Fruit fly (Drosophila melanogaster) whole organism, prepupa: ENCODE measurements around the gene CG12012.

ENCODE experiments used
- Blimp-1 ChIP-seq: fragments of 200-800 bp; sonication (Bioruptor generic); optimal IDR thresholded peaks from 3 replicates; lab custom pipeline; 2017; ENCODE audit warnings: missing biosample characterization, missing genetic modification characterization, mild to moderate bottlenecking, moderate library complexity, missing genetic modification reagents
- CG11294 ChIP-seq: fragments of 200-800 bp; sonication (Bioruptor generic); IDR thresholded peaks from 2 replicates; pipeline ENCODE4 v1.3.6; 2022; ENCODE audit warnings: missing biosample characterization, missing genetic modification characterization
- CG11762 ChIP-seq: fragments of 200-800 bp; sonication (Bioruptor generic); optimal IDR thresholded peaks from 3 replicates; lab custom pipeline; 2016; ENCODE audit warnings: missing biosample characterization, missing genetic modification characterization; ENCODE audit not compliant: insufficient read depth
- CG11902 ChIP-seq: fragments of 200-800 bp; sonication (Bioruptor generic); optimal IDR thresholded peaks from 3 replicates; lab custom pipeline; 2016; ENCODE audit warnings: missing biosample characterization, missing genetic modification characterization
- CG16779 ChIP-seq: fragments of 200-800 bp; sonication (Bioruptor generic); optimal IDR thresholded peaks from 3 replicates; lab custom pipeline; 2017; ENCODE audit warnings: missing biosample characterization, mild to moderate bottlenecking, missing genetic modification characterization
- CG31627 ChIP-seq: fragments of 200-800 bp; sonication (Bioruptor generic); optimal IDR thresholded peaks from 3 replicates; lab custom pipeline; 2016; ENCODE audit warnings: missing biosample characterization, missing genetic modification characterization
- CG4318 ChIP-seq: fragments of 200-800 bp; sonication (Bioruptor generic); optimal IDR thresholded peaks from 3 replicates; lab custom pipeline; 2017; ENCODE audit warnings: missing biosample characterization, mild to moderate bottlenecking, missing genetic modification characterization
- CG6163 ChIP-seq: fragments of 200-800 bp; sonication (Bioruptor generic); IDR thresholded peaks from 3 replicates; pipeline ENCODE4 v1.3.6; 2022; ENCODE audit warnings: missing biosample characterization, missing genetic modification characterization
- CG6808 ChIP-seq: fragments of 200-800 bp; sonication (Bioruptor generic); optimal IDR thresholded peaks from 3 replicates; lab custom pipeline; 2017; ENCODE audit warnings: missing biosample characterization, missing genetic modification characterization, mild to moderate bottlenecking, moderate library complexity, missing genetic modification reagents
- CG6854 ChIP-seq: fragments of 200-800 bp; sonication (Bioruptor generic); optimal IDR thresholded peaks from 2 replicates; lab custom pipeline; 2017; ENCODE audit warnings: missing biosample characterization, mild to moderate bottlenecking, missing genetic modification characterization
- CG7368 ChIP-seq: fragments of 200-800 bp; sonication (Bioruptor generic); optimal IDR thresholded peaks from 3 replicates; lab custom pipeline; 2016; ENCODE audit warnings: missing biosample characterization, missing genetic modification characterization
- CG8319 ChIP-seq: fragments of 200-800 bp; sonication (Bioruptor generic); optimal IDR thresholded peaks from 3 replicates; lab custom pipeline; 2016; ENCODE audit warnings: missing biosample characterization, missing genetic modification characterization
- CG8632 ChIP-seq: fragments of 200-800 bp; sonication (Bioruptor generic); optimal IDR thresholded peaks from 3 replicates; lab custom pipeline; 2016; ENCODE audit warnings: missing biosample characterization, missing genetic modification characterization
- CG9139 ChIP-seq: fragments of 200-800 bp; sonication (Bioruptor generic); optimal IDR thresholded peaks from 3 replicates; lab custom pipeline; 2017; ENCODE audit warnings: missing biosample characterization, mild to moderate bottlenecking, missing genetic modification characterization
- Eip75B ChIP-seq: fragments of 200-800 bp; sonication (Bioruptor generic); optimal IDR thresholded peaks from 3 replicates; lab custom pipeline; 2016; ENCODE audit warnings: missing biosample characterization, missing genetic modification characterization
- Eip78C ChIP-seq: fragments of 200-800 bp; sonication (Bioruptor generic); peaks from one replicate; lab custom pipeline; 2016; ENCODE audit warnings: missing biosample characterization, missing genetic modification characterization
- Eip93F ChIP-seq: fragments of 200-800 bp; sonication (Bioruptor generic); optimal IDR thresholded peaks from 2 replicates; lab custom pipeline; 2016; ENCODE audit warnings: missing biosample characterization, mild to moderate bottlenecking, missing genetic modification characterization
- Ets21C ChIP-seq: fragments of 200-800 bp; sonication (Bioruptor generic); optimal IDR thresholded peaks from 3 replicates; lab custom pipeline; 2016; ENCODE audit warnings: missing biosample characterization, missing genetic modification characterization
- Ets96B ChIP-seq: fragments of 200-800 bp; optimal IDR thresholded peaks from 2 replicates; lab custom pipeline; 2019; ENCODE audit warnings: missing biosample characterization, mild to moderate bottlenecking, missing genetic modification characterization, moderate library complexity
- Hr4 ChIP-seq: fragments of 200-800 bp; sonication (Bioruptor generic); optimal IDR thresholded peaks from 3 replicates; lab custom pipeline; 2016; ENCODE audit warnings: missing biosample characterization, missing genetic modification characterization
- OdsH ChIP-seq: fragments of 200-800 bp; sonication (Bioruptor generic); optimal IDR thresholded peaks from 3 replicates; lab custom pipeline; 2016; ENCODE audit warnings: missing biosample characterization, missing genetic modification characterization
- Sox102F ChIP-seq: fragments of 200-800 bp; sonication (Bioruptor generic); optimal IDR thresholded peaks from 2 replicates; lab custom pipeline; 2016; ENCODE audit warnings: missing biosample characterization, mild to moderate bottlenecking, missing genetic modification characterization
- Sox14 ChIP-seq: fragments of 200-800 bp; sonication (Bioruptor generic); optimal IDR thresholded peaks from 3 replicates; lab custom pipeline; 2016; ENCODE audit warnings: missing biosample characterization, missing genetic modification characterization
- dac ChIP-seq: fragments of 200-800 bp; sonication (Bioruptor generic); optimal IDR thresholded peaks from 2 replicates; lab custom pipeline; 2017; ENCODE audit warnings: missing biosample characterization, mild to moderate bottlenecking, missing genetic modification characterization
- dsx ChIP-seq: fragments of 200-800 bp; optimal IDR thresholded peaks from 3 replicates; lab custom pipeline; 2019; ENCODE audit warnings: missing biosample characterization, mild to moderate bottlenecking, missing genetic modification characterization, moderate library complexity; ENCODE audit not compliant: poor library complexity, severe bottlenecking
- eg ChIP-seq: fragments of 200-800 bp; sonication (Bioruptor generic); IDR thresholded peaks from 3 replicates; pipeline ENCODE4 v1.3.6; 2022; ENCODE audit warnings: missing biosample characterization, missing genetic modification characterization
- esn ChIP-seq: fragments of 200-800 bp; sonication (Bioruptor generic); optimal IDR thresholded peaks from 2 replicates; lab custom pipeline; 2016; ENCODE audit warnings: missing biosample characterization, mild to moderate bottlenecking, missing genetic modification characterization, moderate library complexity
- fd59A ChIP-seq: fragments of 200-800 bp; sonication (Bioruptor generic); optimal IDR thresholded peaks from 2 replicates; lab custom pipeline; 2017; ENCODE audit warnings: missing biosample characterization, mild to moderate bottlenecking, missing genetic modification characterization, missing genetic modification reagents
- fkh ChIP-seq: fragments of 200-800 bp; sonication (Bioruptor generic); optimal IDR thresholded peaks from 3 replicates; lab custom pipeline; 2017; ENCODE audit warnings: missing biosample characterization, mild to moderate bottlenecking, missing genetic modification characterization, moderate library complexity
- net ChIP-seq: fragments of 200-800 bp; sonication (Bioruptor generic); optimal IDR thresholded peaks from 3 replicates; lab custom pipeline; 2016; ENCODE audit warnings: missing biosample characterization, missing genetic modification characterization
- ss ChIP-seq, 2 experiments: fragments of 200-800 bp; sonication (Bioruptor generic); optimal IDR thresholded peaks; 2 replicates in 1 of 2; 3 replicates in 1 of 2; lab custom pipeline; 2017 to 2018; ENCODE audit warnings: mild to moderate bottlenecking in 2 of 2, missing biosample characterization in 2 of 2, missing genetic modification characterization in 2 of 2, moderate library complexity in 1 of 2
- svp ChIP-seq: fragments of 200-800 bp; sonication (Bioruptor generic); peaks from one replicate; lab custom pipeline; 2016; ENCODE audit warnings: missing biosample characterization, missing genetic modification characterization
- vri ChIP-seq: fragments of 200-800 bp; sonication (Bioruptor generic); optimal IDR thresholded peaks from 3 replicates; lab custom pipeline; 2016; ENCODE audit warnings: missing biosample characterization, mild to moderate bottlenecking, missing genetic modification characterization

Gene CG12012

DNA sequence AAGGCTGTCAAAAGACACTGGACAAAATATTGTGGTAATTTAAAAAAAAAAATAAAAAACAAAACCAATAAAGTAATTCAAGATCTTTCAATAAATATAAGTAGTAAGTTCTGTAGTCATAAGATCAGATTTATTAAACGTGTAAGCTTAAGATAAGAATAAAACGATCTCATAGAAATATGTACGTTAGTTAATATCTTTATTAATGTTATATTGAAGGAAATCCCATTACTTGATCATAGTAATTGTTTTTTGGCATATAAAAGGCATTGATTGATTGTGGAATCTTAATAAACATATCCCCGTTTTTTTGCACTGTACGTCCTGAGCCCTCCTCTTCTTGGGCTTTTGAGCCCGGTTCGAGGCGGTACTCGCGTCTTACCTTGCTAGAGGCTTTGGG, 33.3 kb upstream of the CG12012 start (continued):
- peak; percentile 51 for TF ChIP-seq Eip93F (GFP tag; lab: Kevin White, UChicago)
- peak; percentile 91 for TF ChIP-seq Eip78C (GFP tag; lab: Kevin White, UChicago)
- TF ChIP-seq CG8632 (GFP tag; lab: Kevin White, UChicago), result peak; percentile 81
- peak; percentile 93 for TF ChIP-seq esn (GFP tag; lab: Kevin White, UChicago)
- TF ChIP-seq ss (GFP tag; optimal IDR thresholded peaks at IDR 0.05; lab: Kevin White, UChicago), result peak; percentile 8 to 13
- TF ChIP-seq Ets21C (GFP tag; lab: Kevin White, UChicago), result peak; percentile 62
- TF ChIP-seq dac, result no peak
- peak; percentile 93 for TF ChIP-seq svp
- no peak for TF ChIP-seq CG9139
- no peak for TF ChIP-seq fkh
- no peak for TF ChIP-seq CG16779
- peak; percentile 75 for TF ChIP-seq OdsH (GFP tag; lab: Kevin White, UChicago)
- TF ChIP-seq CG11294 (GFP tag; lab: Robert Waterston, UW), result no peak
- TF ChIP-seq CG4318 (GFP tag; lab: Kevin White, UChicago), result peak; percentile 7
- peak; percentile 70 for TF ChIP-seq Sox102F (GFP tag; lab: Kevin White, UChicago)
- peak; percentile 54 for TF ChIP-seq CG11902 (GFP tag; lab: Kevin White, UChicago)
- TF ChIP-seq Ets96B (tag; lab: Kevin White, UChicago), result peak; percentile 6
- TF ChIP-seq CG8319, result peak; percentile 55
- TF ChIP-seq Eip75B (GFP tag; lab: Kevin White, UChicago), result peak; percentile 69
- TF ChIP-seq fd59A, result no peak
- peak; percentile 41 for TF ChIP-seq Hr4 (GFP tag; lab: Kevin White, UChicago)
- TF ChIP-seq Sox14 (GFP tag; lab: Kevin White, UChicago), result peak; percentile 66
- no peak for TF ChIP-seq CG6163 (GFP tag; lab: Robert Waterston, UW)

DNA sequence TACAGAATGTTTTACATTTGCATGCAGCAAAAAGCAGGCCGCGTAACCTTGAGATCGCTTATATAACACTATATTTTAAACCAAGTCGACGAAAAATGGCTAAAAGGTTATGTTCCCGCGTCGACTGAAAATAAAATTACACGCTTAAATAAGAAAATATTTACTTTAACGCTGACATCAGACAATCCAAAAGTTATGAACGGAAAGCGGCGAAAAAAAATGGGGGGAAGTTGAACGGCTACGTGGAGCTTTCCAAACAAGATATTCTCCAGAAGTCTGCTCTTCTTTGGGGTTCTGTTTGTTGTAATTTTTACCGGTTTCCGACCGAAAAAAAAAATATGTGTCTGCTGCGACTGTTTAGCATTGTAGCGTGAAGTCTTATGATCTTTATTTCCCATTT, 32.0 kb upstream of the CG12012 start:
- TF ChIP-seq CG6854 (GFP tag; lab: Kevin White, UChicago) (peak; percentile 7), vri (GFP tag; lab: Kevin White, UChicago) (peak; percentile 45), Sox14 (GFP tag; lab: Kevin White, UChicago) (no peak), svp (peak; percentile 47), fkh (peak; percentile 52)

DNA sequence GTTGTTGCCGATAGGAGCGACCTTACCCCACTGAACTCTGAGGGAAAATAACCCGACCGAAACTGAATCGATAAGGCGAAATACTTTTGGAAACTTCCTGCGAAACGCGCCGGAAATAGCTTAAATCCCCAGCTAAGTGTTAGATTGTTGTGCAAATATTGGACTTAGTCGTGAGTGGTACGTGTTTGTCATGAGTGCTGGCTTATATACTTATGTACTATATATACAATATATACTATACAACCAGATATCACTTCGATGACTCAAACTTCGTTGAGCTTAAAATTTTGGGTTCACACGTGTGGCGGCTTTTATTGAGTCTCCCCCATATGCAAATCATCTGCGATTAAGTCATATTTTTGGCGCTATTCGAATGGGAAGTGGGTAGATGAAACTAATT, 30.3 kb upstream of the CG12012 start:
- no peak for TF ChIP-seq Eip78C (GFP tag; lab: Kevin White, UChicago)
- TF ChIP-seq fkh, result peak; percentile 24
- TF ChIP-seq, all 60 proteins: peak for 1

DNA sequence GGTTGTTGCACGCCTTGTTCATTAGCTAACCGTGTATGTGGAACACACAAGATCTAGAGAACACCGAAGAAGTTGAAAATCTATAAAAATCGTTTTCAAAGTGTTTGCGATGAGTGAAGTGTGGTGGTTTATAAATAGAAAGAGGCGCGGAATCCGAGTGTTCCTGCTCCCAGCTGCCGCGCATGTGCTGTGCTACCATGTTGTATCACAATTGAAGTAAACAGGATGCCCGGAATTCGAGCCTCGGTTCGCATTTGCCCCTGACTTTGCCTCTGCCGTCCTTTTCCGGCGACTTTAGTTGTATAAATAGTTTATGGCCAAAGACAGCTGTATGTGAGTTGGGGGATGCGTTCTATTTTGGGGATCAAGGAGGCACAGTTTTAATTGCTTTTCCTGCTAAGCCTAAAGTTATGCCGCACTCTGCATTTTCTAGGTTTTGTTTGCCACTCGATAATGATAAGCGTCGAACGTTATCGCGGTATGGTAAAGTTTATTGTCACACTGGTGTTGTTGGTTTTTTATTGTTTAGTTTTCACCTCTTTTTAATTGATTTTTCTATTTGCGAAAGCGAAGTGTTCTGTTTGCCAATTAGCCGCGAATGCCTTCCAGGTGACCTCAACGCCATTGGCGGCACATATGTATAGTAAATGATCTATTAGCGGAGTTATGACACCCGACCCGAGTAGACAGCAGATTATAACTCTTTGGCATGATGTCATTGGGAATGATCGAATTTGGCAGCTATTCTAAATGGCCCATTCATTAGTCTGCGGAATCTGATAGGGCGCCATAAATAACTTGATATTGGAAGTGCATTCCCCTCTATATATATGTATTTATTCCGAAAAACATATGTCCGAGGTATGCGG, 27.4 kb upstream of the CG12012 start:
- no peak for TF ChIP-seq CG31627 (GFP tag; lab: Kevin White, UChicago)
- peak; percentile 6 for TF ChIP-seq CG6808 (GFP tag; lab: Kevin White, UChicago)
- peak; percentile 36; the same call in 1 of the 3 replicates for TF ChIP-seq eg (GFP tag; lab: Robert Waterston, UW)
- peak; percentile 31 for TF ChIP-seq fkh
- peak; percentile 16 for TF ChIP-seq net (GFP tag; lab: Kevin White, UChicago)
- peak; percentile 70 for TF ChIP-seq vri (GFP tag; lab: Kevin White, UChicago)
- TF ChIP-seq, all 60 proteins: peak for 5

- TF ChIP-seq Blimp-1 (GFP tag; lab: Kevin White, UChicago) (no peak), ss (GFP tag; optimal IDR thresholded peaks at IDR 0.05; lab: Kevin White, UChicago) (no peak), CG7368 (GFP tag; lab: Kevin White, UChicago) (no peak), Ets96B (tag; lab: Kevin White, UChicago) (no peak), CG11762 (no peak), dsx (GFP tag; lab: Kevin White, UChicago) (no peak), fd59A (no peak)
Measured at dm6 chr3L:3349825-3350123, 26.8 kb upstream of the CG12012 start.
